Fruit fly (Drosophila melanogaster) whole organism, embryonic: ENCODE data around the gene dgt1.

Source experiments
- Aef1 ChIP-seq: fragments of 200-800 bp; sonication (Bioruptor generic); IDR thresholded peaks from 3 replicates; pipeline ENCODE4 v1.3.6; 2022; ENCODE audit warnings: missing biosample characterization, missing genetic modification characterization
- Asciz ChIP-seq: fragments of 200-800 bp; sonication (Bioruptor generic); optimal IDR thresholded peaks from 2 replicates; lab custom pipeline; 2017; ENCODE audit warnings: missing biosample characterization, mild to moderate bottlenecking, missing genetic modification characterization, missing genetic modification reagents
- BEAF-32 ChIP-seq: fragments of 200-800 bp; sonication (Bioruptor generic); optimal IDR thresholded peaks from 3 replicates; lab custom pipeline; 2017; ENCODE audit warnings: missing biosample characterization, missing genetic modification characterization, mild to moderate bottlenecking, moderate library complexity, missing genetic modification reagents
- CG10209 ChIP-seq: fragments of 200-800 bp; sonication (Bioruptor generic); optimal IDR thresholded peaks from 3 replicates; lab custom pipeline; 2017; ENCODE audit warnings: missing biosample characterization, mild to moderate bottlenecking, missing genetic modification characterization, missing genetic modification reagents
- CG11723 ChIP-seq: fragments of 200-800 bp; sonication (Bioruptor generic); optimal IDR thresholded peaks from 2 replicates; lab custom pipeline; 2017; ENCODE audit warnings: missing biosample characterization, mild to moderate bottlenecking, missing genetic modification characterization
- CG13296 ChIP-seq: fragments of 200-800 bp; sonication (Bioruptor generic); optimal IDR thresholded peaks from 3 replicates; lab custom pipeline; 2018; ENCODE audit warnings: missing biosample characterization, mild to moderate bottlenecking, missing genetic modification characterization
- CG14710 ChIP-seq: fragments of 200-800 bp; sonication (Bioruptor generic); optimal IDR thresholded peaks from 3 replicates; lab custom pipeline; 2019; ENCODE audit warnings: missing biosample characterization, mild to moderate bottlenecking, missing genetic modification characterization, moderate library complexity
- CG15601 ChIP-seq: fragments of 200-800 bp; sonication (Bioruptor generic); optimal IDR thresholded peaks from 3 replicates; lab custom pipeline; 2019; ENCODE audit warnings: missing biosample characterization, mild to moderate bottlenecking, missing genetic modification characterization, moderate library complexity
- CG1602 ChIP-seq: fragments of 200-800 bp; sonication (Bioruptor generic); optimal IDR thresholded peaks from 3 replicates; lab custom pipeline; 2016; ENCODE audit warnings: missing biosample characterization, missing genetic modification characterization
- CG2199 ChIP-seq: fragments of 200-800 bp; sonication (Bioruptor generic); IDR thresholded peaks from 3 replicates; pipeline ENCODE4 v1.3.6; 2022; ENCODE audit warnings: missing biosample characterization, missing genetic modification characterization
- CG2712 ChIP-seq: fragments of 200-800 bp; optimal IDR thresholded peaks from 3 replicates; lab custom pipeline; 2019; ENCODE audit warnings: missing biosample characterization, mild to moderate bottlenecking, missing genetic modification characterization, moderate library complexity
- CG30403 ChIP-seq: fragments of 200-800 bp; sonication (Bioruptor generic); optimal IDR thresholded peaks from 3 replicates; lab custom pipeline; 2016; ENCODE audit warnings: missing biosample characterization, missing genetic modification characterization
- CG31224 ChIP-seq: fragments of 200-800 bp; sonication (Bioruptor generic); IDR thresholded peaks from 2 replicates; pipeline ENCODE4 v1.3.6; 2022; ENCODE audit warnings: missing biosample characterization, missing genetic modification characterization
- CG31441 ChIP-seq: fragments of 200-800 bp; sonication (Bioruptor generic); IDR thresholded peaks from 2 replicates; pipeline ENCODE4 v1.3.6; 2022; ENCODE audit warnings: missing biosample characterization, missing genetic modification characterization
- CG4328 ChIP-seq: fragments of 200-800 bp; sonication (Bioruptor generic); optimal IDR thresholded peaks from 3 replicates; lab custom pipeline; 2017; ENCODE audit warnings: missing biosample characterization, missing genetic modification reagents, missing genetic modification characterization
- CG5953 ChIP-seq: fragments of 200-800 bp; sonication (Bioruptor generic); IDR thresholded peaks from 2 replicates; pipeline ENCODE4 v1.3.6; 2022; ENCODE audit warnings: missing biosample characterization, missing genetic modification characterization
- CG6254 ChIP-seq: fragments of 200-800 bp; sonication (Bioruptor generic); optimal IDR thresholded peaks from 3 replicates; lab custom pipeline; 2017; ENCODE audit warnings: mild to moderate bottlenecking, missing biosample characterization, missing genetic modification reagents, missing genetic modification characterization
- CG6765 ChIP-seq: fragments of 200-800 bp; sonication (Bioruptor generic); optimal IDR thresholded peaks from 3 replicates; lab custom pipeline; 2017; ENCODE audit warnings: missing biosample characterization, mild to moderate bottlenecking, missing genetic modification characterization
- CG7357 ChIP-seq: fragments of 200-800 bp; sonication (Bioruptor generic); IDR thresholded peaks from 3 replicates; pipeline ENCODE4 v1.3.6; 2022; ENCODE audit warnings: missing biosample characterization, missing genetic modification characterization
- CG9797 ChIP-seq: fragments of 200-800 bp; sonication (Bioruptor generic); optimal IDR thresholded peaks from 3 replicates; lab custom pipeline; 2018; ENCODE audit warnings: missing biosample characterization, mild to moderate bottlenecking, missing genetic modification characterization
- D ChIP-seq, 2 experiments: fragments of 200-800 bp in 1 of 2; fragments of >200 bp in 1 of 2; sonication (Bioruptor generic) in 1 of 2; optimal IDR thresholded peaks; 2 replicates in 1 of 2; 3 replicates in 1 of 2; lab custom pipeline; 2017; ENCODE audit warnings: mild to moderate bottlenecking in 1 of 2, missing biosample characterization in 1 of 2, missing genetic modification characterization in 1 of 2, missing genetic modification reagents in 1 of 2
- HmgD ChIP-seq: fragments of 200-800 bp; sonication (Bioruptor generic); optimal IDR thresholded peaks from 3 replicates; lab custom pipeline; 2016; ENCODE audit warnings: missing biosample characterization, missing genetic modification characterization
- Max ChIP-seq: fragments of 200-800 bp; sonication (Bioruptor generic); optimal IDR thresholded peaks from 2 replicates; lab custom pipeline; 2016; ENCODE audit warnings: missing biosample characterization, mild to moderate bottlenecking, missing genetic modification characterization
- Mes4 ChIP-seq: fragments of 200-800 bp; sonication (Bioruptor generic); optimal IDR thresholded peaks from 2 replicates; lab custom pipeline; 2016; ENCODE audit warnings: missing biosample characterization, missing genetic modification characterization
- Myb ChIP-seq: fragments of 200-800 bp; sonication (Bioruptor generic); optimal IDR thresholded peaks from 2 replicates; lab custom pipeline; 2016; ENCODE audit warnings: missing biosample characterization, missing genetic modification characterization
- NK7.1 ChIP-seq: fragments of 200-800 bp; sonication (Bioruptor generic); optimal IDR thresholded peaks from 3 replicates; lab custom pipeline; 2016; ENCODE audit warnings: missing biosample characterization, missing genetic modification characterization
- Nf-YC ChIP-seq: fragments of 200-800 bp; optimal IDR thresholded peaks from 3 replicates; lab custom pipeline; 2019; ENCODE audit warnings: missing biosample characterization, mild to moderate bottlenecking, missing genetic modification characterization, moderate library complexity
- Oaz ChIP-seq: fragments of 200-800 bp; sonication (Bioruptor generic); IDR thresholded peaks from 2 replicates; pipeline ENCODE4 v1.3.6; 2022; ENCODE audit warnings: missing biosample characterization, missing genetic modification characterization
- Optix ChIP-seq: fragments of 200-800 bp; sonication (Bioruptor generic); IDR thresholded peaks from 3 replicates; pipeline ENCODE4 v1.3.6; 2022; ENCODE audit warnings: missing biosample characterization, missing genetic modification characterization
- Sin3A ChIP-seq: fragments of >200 bp; optimal IDR thresholded peaks from 2 replicates; lab custom pipeline; 2018
- Sox102F ChIP-seq: fragments of 200-800 bp; sonication (Bioruptor generic); optimal IDR thresholded peaks from 2 replicates; lab custom pipeline; 2018; ENCODE audit warnings: missing biosample characterization, mild to moderate bottlenecking, missing genetic modification characterization, moderate library complexity
- Xbp1 ChIP-seq: fragments of 200-800 bp; sonication (Bioruptor generic); optimal IDR thresholded peaks from 3 replicates; lab custom pipeline; 2016; ENCODE audit warnings: missing biosample characterization, mild to moderate bottlenecking, missing genetic modification characterization
- YL-1 ChIP-seq: fragments of 200-800 bp; sonication (Bioruptor generic); optimal IDR thresholded peaks from 3 replicates; lab custom pipeline; 2017; ENCODE audit warnings: missing biosample characterization, mild to moderate bottlenecking, missing genetic modification characterization
- bab2 ChIP-seq: fragments of 200-800 bp; sonication (Bioruptor generic); optimal IDR thresholded peaks from 2 replicates; lab custom pipeline; 2016; ENCODE audit warnings: missing biosample characterization, missing genetic modification characterization
- bsh ChIP-seq, 2 experiments: fragments of 200-800 bp; sonication (Bioruptor generic); optimal IDR thresholded peaks; 2 replicates each; lab custom pipeline; 2017 to 2018; ENCODE audit warnings: mild to moderate bottlenecking in 2 of 2, missing biosample characterization in 2 of 2, missing genetic modification characterization in 2 of 2, moderate library complexity in 1 of 2
- cad ChIP-seq: fragments of >200 bp; optimal IDR thresholded peaks from 2 replicates; lab custom pipeline; 2017; ENCODE audit warnings: missing biosample characterization, missing genetic modification characterization
- dm ChIP-seq: fragments of 200-800 bp; sonication (Bioruptor generic); optimal IDR thresholded peaks from 3 replicates; lab custom pipeline; 2016; ENCODE audit warnings: missing biosample characterization, missing genetic modification characterization
- dysf ChIP-seq: fragments of 200-800 bp; sonication (Bioruptor generic); IDR thresholded peaks from 3 replicates; pipeline ENCODE4 v1.3.6; 2022; ENCODE audit warnings: missing biosample characterization, missing genetic modification characterization
- emc ChIP-seq: fragments of 200-800 bp; sonication (Bioruptor generic); optimal IDR thresholded peaks from 2 replicates; lab custom pipeline; 2016; ENCODE audit warnings: missing biosample characterization, missing genetic modification characterization
- fd102C ChIP-seq: fragments of 200-800 bp; sonication (Bioruptor generic); optimal IDR thresholded peaks from 2 replicates; lab custom pipeline; 2018; ENCODE audit warnings: missing biosample characterization, mild to moderate bottlenecking, missing genetic modification characterization, moderate library complexity
- fd96Cb ChIP-seq: fragments of 200-800 bp; sonication (Bioruptor generic); optimal IDR thresholded peaks from 2 replicates; lab custom pipeline; 2018; ENCODE audit warnings: missing biosample characterization, mild to moderate bottlenecking, missing genetic modification characterization, moderate library complexity
- kay ChIP-seq: fragments of 200-800 bp; sonication (Bioruptor generic); optimal IDR thresholded peaks from 2 replicates; lab custom pipeline; 2016; ENCODE audit warnings: missing biosample characterization, missing genetic modification characterization
- kni ChIP-seq: fragments of 200-800 bp; sonication (Bioruptor generic); optimal IDR thresholded peaks from 3 replicates; lab custom pipeline; 2017; ENCODE audit warnings: mild to moderate bottlenecking, missing biosample characterization, missing genetic modification reagents, missing genetic modification characterization
- lab ChIP-seq: fragments of 200-800 bp; sonication (Bioruptor generic); optimal IDR thresholded peaks from 3 replicates; lab custom pipeline; 2017; ENCODE audit warnings: missing biosample characterization, missing genetic modification characterization, mild to moderate bottlenecking, moderate library complexity, missing genetic modification reagents
- pzg ChIP-seq: fragments of 200-800 bp; sonication (Bioruptor generic); optimal IDR thresholded peaks from 3 replicates; lab custom pipeline; 2018; ENCODE audit warnings: missing biosample characterization, mild to moderate bottlenecking, missing genetic modification characterization, moderate library complexity
- stwl ChIP-seq: fragments of 200-800 bp; sonication (Bioruptor generic); optimal IDR thresholded peaks from 3 replicates; lab custom pipeline; 2018; ENCODE audit warnings: missing biosample characterization, mild to moderate bottlenecking, missing genetic modification characterization, moderate library complexity
- tx ChIP-seq: fragments of 200-800 bp; sonication (Bioruptor generic); optimal IDR thresholded peaks from 2 replicates; lab custom pipeline; 2016; ENCODE audit warnings: missing biosample characterization, missing genetic modification characterization
- wek ChIP-seq: fragments of 200-800 bp; sonication (Bioruptor generic); optimal IDR thresholded peaks from 3 replicates; lab custom pipeline; 2018; ENCODE audit warnings: missing biosample characterization, mild to moderate bottlenecking, missing genetic modification characterization, moderate library complexity

Gene dgt1

DNA sequence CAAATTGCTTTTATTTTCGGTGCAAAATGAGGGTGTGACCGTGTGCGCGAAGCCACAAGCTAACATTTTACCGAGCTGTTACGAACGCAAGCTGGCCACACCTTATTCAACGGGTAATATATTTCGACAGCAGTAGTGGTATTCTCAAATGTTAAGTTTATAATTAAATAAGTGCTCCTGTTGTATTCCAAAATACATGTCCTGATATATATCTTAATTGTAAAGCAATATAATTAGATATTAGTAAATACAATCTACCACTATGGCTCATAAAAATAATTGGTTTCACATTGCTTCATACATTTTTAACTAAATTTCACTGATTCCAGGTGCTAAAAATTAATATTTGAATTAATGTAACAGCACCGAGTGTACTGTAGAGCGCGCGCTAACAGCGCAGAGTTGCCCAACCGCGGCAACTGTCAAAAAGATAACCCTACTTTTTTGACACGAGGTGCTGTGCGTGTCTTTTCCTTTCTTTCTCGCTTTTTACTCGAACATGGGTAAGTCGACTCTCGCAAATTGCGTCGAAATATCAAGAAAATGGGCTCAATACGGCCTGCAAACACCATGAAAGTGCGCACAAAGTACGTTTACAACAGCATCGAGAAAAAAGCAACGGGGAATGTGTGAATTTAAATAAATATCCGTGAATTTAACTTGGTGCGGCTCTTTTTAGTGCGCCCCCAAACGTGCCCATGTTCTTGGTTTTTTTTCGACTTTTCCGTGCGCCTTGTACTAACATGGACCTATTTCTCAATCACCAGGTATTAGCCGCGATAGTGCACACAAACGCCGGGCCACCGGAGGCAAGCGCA is 4.3 kb upstream of the dgt1 start, which contains the start of the genes CG15514 and RpS8 (continued):
- TF ChIP-seq Asciz (GFP tag; lab: Kevin White, UChicago), result peak; percentile 56
- 0 out of 2 replicates have a peak, but pooled peaks have one; percentile 38 for TF ChIP-seq CG31224 (GFP tag; lab: Robert Waterston, UW)
- TF ChIP-seq fd102C (GFP tag; lab: Kevin White, UChicago), result no peak
- peak; percentile 7 for TF ChIP-seq tx (GFP tag; lab: Kevin White, UChicago)
- peak; percentile 46; the same call in 2 of the 3 replicates for TF ChIP-seq dysf (GFP tag; lab: Robert Waterston, UW)
- TF ChIP-seq Nf-YC (tag; lab: Kevin White, UChicago), result peak; percentile 68
- peak in 1 of 2 experiments; percentile 51 for TF ChIP-seq bsh (GFP tag; optimal IDR thresholded peaks at IDR 0.05; lab: Kevin White, UChicago)
- peak; percentile 96 for TF ChIP-seq YL-1 (GFP tag; lab: Kevin White, UChicago)
- peak; percentile 13 for TF ChIP-seq bab2 (GFP tag; lab: Kevin White, UChicago)
- peak; percentile 18 for TF ChIP-seq CG1602 (GFP tag; lab: Kevin White, UChicago)
- TF ChIP-seq Mes4, result peak; percentile 78
- peak; percentile 3 for TF ChIP-seq emc (GFP tag; lab: Kevin White, UChicago)
- peak; percentile 50; the same call in 1 of the 2 replicates for TF ChIP-seq CG31441 (GFP tag; lab: Robert Waterston, UW)
- TF ChIP-seq CG10209 (GFP tag; lab: Kevin White, UChicago), result peak; percentile 66
- no peak for TF ChIP-seq D (optimal IDR thresholded peaks at IDR 0.05; lab: Kevin White, UChicago)
- TF ChIP-seq D (GFP tag; optimal IDR thresholded peaks at IDR 0.05; lab: Kevin White, UChicago), result peak; percentile 29
- peak; percentile 52 for TF ChIP-seq BEAF-32
- peak; percentile 27 for TF ChIP-seq Myb (GFP tag; lab: Kevin White, UChicago)
- TF ChIP-seq Max (GFP tag; lab: Kevin White, UChicago), result peak; percentile 94
- peak; percentile 1 for TF ChIP-seq NK7.1 (GFP tag; lab: Kevin White, UChicago)
- TF ChIP-seq CG6765 (GFP tag; lab: Kevin White, UChicago), result peak; percentile 69
- TF ChIP-seq CG13296 (GFP tag; lab: Kevin White, UChicago), result peak; percentile 70
- TF ChIP-seq Sin3A (lab: Kevin White, UChicago), result peak; percentile 70
- no peak for TF ChIP-seq CG2199 (GFP tag; lab: Robert Waterston, UW)
- peak; percentile 90 for TF ChIP-seq wek (GFP tag; lab: Kevin White, UChicago)
- 0 out of 2 replicates have a peak, but pooled peaks have one; percentile 47 for TF ChIP-seq Oaz
- peak; percentile 46 for TF ChIP-seq Sox102F (GFP tag; lab: Kevin White, UChicago)
- peak; percentile 45; the same call in 1 of the 3 replicates for TF ChIP-seq Aef1 (GFP tag; lab: Robert Waterston, UW)
- TF ChIP-seq CG9797, result peak; percentile 71
- peak; percentile 42 for TF ChIP-seq fd96Cb (tag; lab: Kevin White, UChicago)
- peak; percentile 44 for TF ChIP-seq CG2712 (tag; lab: Kevin White, UChicago)
- peak; percentile 48 for TF ChIP-seq CG11723 (GFP tag; lab: Kevin White, UChicago)
- TF ChIP-seq stwl (tag; lab: Kevin White, UChicago), result peak; percentile 35
- no peak for TF ChIP-seq HmgD
- TF ChIP-seq CG7357, result no peak
- no peak for TF ChIP-seq cad
- TF ChIP-seq pzg (GFP tag; lab: Kevin White, UChicago), result peak; percentile 67
- TF ChIP-seq CG30403 (GFP tag; lab: Kevin White, UChicago), result peak; percentile 58
- TF ChIP-seq kay (GFP tag; lab: Kevin White, UChicago), result no peak
- peak; percentile 42; the same call in 1 of the 2 replicates for TF ChIP-seq CG5953 (GFP tag; lab: Robert Waterston, UW)
- peak; percentile 84 for TF ChIP-seq lab (GFP tag; lab: Kevin White, UChicago)
- peak; percentile 60 for TF ChIP-seq kni (GFP tag; lab: Kevin White, UChicago)
- peak; percentile 78 for TF ChIP-seq CG14710 (tag; lab: Kevin White, UChicago)
- TF ChIP-seq CG6254, result peak; percentile 35
- peak; percentile 72 for TF ChIP-seq CG4328 (GFP tag; lab: Kevin White, UChicago)
- peak; percentile 33; the same call in 1 of the 3 replicates for TF ChIP-seq Optix (GFP tag; lab: Robert Waterston, UW)
- TF ChIP-seq dm (GFP tag; lab: Kevin White, UChicago), result peak; percentile 99
- TF ChIP-seq Xbp1, result peak; percentile 64
- TF ChIP-seq CG15601 (tag; lab: Kevin White, UChicago), result peak; percentile 71
